Worm (Caenorhabditis elegans): ENCODE data around the gene str-7.

Gene str-7

ce11 chrV:16094862-16095261 is 4.5 kb downstream of the str-7 start:
- TF ChIP-seq sptf-1 (tag; optimal IDR thresholded peaks at IDR 0.05) = no peak
- no peak for TF ChIP-seq blmp-1 (tag; optimal IDR thresholded peaks at IDR 0.05)
- TF ChIP-seq tbx-8 (GFP tag; optimal IDR thresholded peaks at IDR 0.05) = no peak
- no peak for TF ChIP-seq unc-62 (GFP tag; optimal IDR thresholded peaks at IDR 0.05)
- TF ChIP-seq zip-8 (tag; optimal IDR thresholded peaks at IDR 0.05) = peak; percentile 5
- no peak for TF ChIP-seq lin-32 (GFP tag; optimal IDR thresholded peaks at IDR 0.05)
- TF ChIP-seq cnd-1 (tag; optimal IDR thresholded peaks at IDR 0.05) = peak; percentile 64
- TF ChIP-seq ces-1 (GFP tag; optimal IDR thresholded peaks at IDR 0.05) = no peak
- TF ChIP-seq ceh-43 (GFP tag; optimal IDR thresholded peaks at IDR 0.05) = no peak
- TF ChIP-seq elt-3 (tag; optimal IDR thresholded peaks at IDR 0.05) = no peak
- no peak for TF ChIP-seq ztf-11 (tag; optimal IDR thresholded peaks at IDR 0.05)

ce11 chrV:16094284-16094683 is 5.1 kb downstream of the str-7 start, which contains the start of gene F22B8.7:
Gene F22B8.7 (plus strand): TSS chrV:16094584.
- TF ChIP-seq ham-2 (GFP tag; optimal IDR thresholded peaks at IDR 0.05) (no peak), flh-1 (GFP tag; optimal IDR thresholded peaks at IDR 0.05) (no peak), unc-120 (tag; optimal IDR thresholded peaks at IDR 0.05; ENCODE audit: poor library complexity, severe bottlenecking) (no peak), mls-2 (tag; optimal IDR thresholded peaks at IDR 0.05) (no peak), mep-1 (tag; optimal IDR thresholded peaks at IDR 0.05) (no peak), ceh-39 (tag; optimal IDR thresholded peaks at IDR 0.05) (no peak), pha-4 (tag; optimal IDR thresholded peaks at IDR 0.05) (no peak), sptf-1 (tag; optimal IDR thresholded peaks at IDR 0.05) (no peak), snpc-4 (tag; optimal IDR thresholded peaks at IDR 0.05) (no peak), cnd-1 (tag; optimal IDR thresholded peaks at IDR 0.05) (no peak), M03D4.4 (tag; optimal IDR thresholded peaks at IDR 0.05) (no peak), ceh-43 (GFP tag; optimal IDR thresholded peaks at IDR 0.05) (no peak), nhr-237 (tag; optimal IDR thresholded peaks at IDR 0.05) (no peak), ces-1 (GFP tag; optimal IDR thresholded peaks at IDR 0.05) (no peak), tbx-8 (GFP tag; optimal IDR thresholded peaks at IDR 0.05) (no peak)

ce11 chrV:16090685-16091084 is 8.7 kb downstream of the str-7 start, which contains the start of gene F22B8.3:
Gene F22B8.3 (plus strand): TSS chrV:16090985.
- TF ChIP-seq ztf-11 (tag; optimal IDR thresholded peaks at IDR 0.05) (no peak), ham-2 (GFP tag; optimal IDR thresholded peaks at IDR 0.05) (no peak), sptf-1 (tag; optimal IDR thresholded peaks at IDR 0.05) (no peak), nhr-12 (tag; optimal IDR thresholded peaks at IDR 0.05) (no peak), bed-3 (GFP tag; optimal IDR thresholded peaks at IDR 0.05) (no peak), tbx-8 (GFP tag; optimal IDR thresholded peaks at IDR 0.05) (no peak), snpc-4 (tag; optimal IDR thresholded peaks at IDR 0.05) (no peak), zip-8 (tag; optimal IDR thresholded peaks at IDR 0.05) (no peak), M03D4.4 (tag; optimal IDR thresholded peaks at IDR 0.05) (no peak), elt-1 (tag; optimal IDR thresholded peaks at IDR 0.05; ENCODE audit: borderline replicate concordance, insufficient read depth) (no peak)

- TF ChIP-seq tbx-8 (GFP tag; optimal IDR thresholded peaks at IDR 0.05) (no peak), ces-1 (GFP tag; optimal IDR thresholded peaks at IDR 0.05) (no peak), flh-1 (GFP tag; optimal IDR thresholded peaks at IDR 0.05) (no peak), sem-2 (GFP tag; optimal IDR thresholded peaks at IDR 0.05) (no peak), unc-39 (tag; optimal IDR thresholded peaks at IDR 0.05) (no peak), nhr-2 (tag; optimal IDR thresholded peaks at IDR 0.05) (no peak), unc-62 (GFP tag; optimal IDR thresholded peaks at IDR 0.05) (no peak), ceh-39 (tag; optimal IDR thresholded peaks at IDR 0.05) (no peak), sptf-1 (tag; optimal IDR thresholded peaks at IDR 0.05) (no peak), pha-4 (tag; optimal IDR thresholded peaks at IDR 0.05) (no peak), mep-1 (tag; optimal IDR thresholded peaks at IDR 0.05) (no peak)
Observed at ce11 chrV:16080678-16081077, 18.7 kb downstream of the str-7 start.

- TF ChIP-seq unc-39 (tag; optimal IDR thresholded peaks at IDR 0.05) (no peak), ztf-11 (tag; optimal IDR thresholded peaks at IDR 0.05) (no peak), lsy-2 (tag; optimal IDR thresholded peaks at IDR 0.05) (no peak), mab-5 (tag; optimal IDR thresholded peaks at IDR 0.05) (no peak), M03D4.4 (tag; optimal IDR thresholded peaks at IDR 0.05) (no peak), sem-2 (GFP tag; optimal IDR thresholded peaks at IDR 0.05) (no peak), unc-62 (GFP tag; optimal IDR thresholded peaks at IDR 0.05) (no peak), cnd-1 (tag; optimal IDR thresholded peaks at IDR 0.05) (no peak), elt-3 (tag; optimal IDR thresholded peaks at IDR 0.05) (no peak), ceh-39 (tag; optimal IDR thresholded peaks at IDR 0.05) (no peak), blmp-1 (tag; optimal IDR thresholded peaks at IDR 0.05) (no peak), mls-2 (tag; optimal IDR thresholded peaks at IDR 0.05) (no peak), zip-8 (tag; optimal IDR thresholded peaks at IDR 0.05) (no peak), bed-3 (GFP tag; optimal IDR thresholded peaks at IDR 0.05) (no peak), unc-120 (tag; optimal IDR thresholded peaks at IDR 0.05; ENCODE audit: poor library complexity, severe bottlenecking) (no peak), ceh-43 (GFP tag; optimal IDR thresholded peaks at IDR 0.05) (no peak), snpc-4 (tag; optimal IDR thresholded peaks at IDR 0.05) (no peak), hlh-1 (tag; optimal IDR thresholded peaks at IDR 0.05) (no peak), nhr-237 (tag; optimal IDR thresholded peaks at IDR 0.05) (no peak), drap-1 (GFP tag; optimal IDR thresholded peaks at IDR 0.05) (no peak)
Observed at ce11 chrV:16080039-16080438, 19.3 kb downstream of the str-7 start.
